Worm (Caenorhabditis elegans) whole organism, L4 larva: ENCODE results near the gene F26F4.9.

Source experiments
- T26A8.4 ChIP-seq: fragments of 200-800 bp; sonication (Bioruptor generic); IDR thresholded peaks from 2 replicates; pipeline ENCODE4 v1.3.6; 2022; ENCODE audit warnings: missing genetic modification characterization, missing compliant biosample characterization
- ces-1 ChIP-seq: fragments of 150-350 bp; sonication (generic microtip); optimal IDR thresholded peaks from 4 replicates; lab custom pipeline; 2014; ENCODE audit warnings: missing biosample characterization, missing genetic modification reagents, missing genetic modification characterization
- nhr-11 ChIP-seq: fragments of 150-350 bp; optimal IDR thresholded peaks from 2 replicates; lab custom pipeline; 2014; ENCODE audit warnings: missing biosample characterization, missing genetic modification characterization
- nhr-237 ChIP-seq: sonication (generic microtip); optimal IDR thresholded peaks from 2 replicates; lab custom pipeline; 2017; ENCODE audit warnings: missing biosample characterization, missing genetic modification characterization
- nhr-28 ChIP-seq: fragments of 150-350 bp; optimal IDR thresholded peaks from 2 replicates; lab custom pipeline; 2014; ENCODE audit warnings: missing biosample characterization, missing genetic modification characterization
- ztf-11 ChIP-seq: fragments of 150-350 bp; optimal IDR thresholded peaks from 2 replicates; lab custom pipeline; 2014; ENCODE audit warnings: missing biosample characterization, missing genetic modification characterization

ce11 chrIII:4906365-4906764 is 6.0 kb downstream of the F26F4.9 start:
- no peak for TF ChIP-seq nhr-11 (tag; lab: Kevin White, UChicago)
- no peak for TF ChIP-seq ces-1 (GFP tag; lab: Kevin White, UChicago)
- TF ChIP-seq nhr-237 (tag; lab: Kevin White, UChicago): no peak
- TF ChIP-seq ztf-11: no peak
- TF ChIP-seq nhr-28 (tag; lab: Kevin White, UChicago): peak; percentile 75
- no peak for TF ChIP-seq T26A8.4 (GFP tag; lab: Robert Waterston, UW)
